Worm (Caenorhabditis elegans): ENCODE measurements around the gene T03F6.10.

- TF ChIP-seq ham-2 (GFP tag; optimal IDR thresholded peaks at IDR 0.05) (no peak), hlh-1 (tag; optimal IDR thresholded peaks at IDR 0.05) (no peak), nhr-12 (tag; optimal IDR thresholded peaks at IDR 0.05) (no peak), mep-1 (tag; optimal IDR thresholded peaks at IDR 0.05) (no peak), drap-1 (GFP tag; optimal IDR thresholded peaks at IDR 0.05) (no peak), unc-62 (GFP tag; optimal IDR thresholded peaks at IDR 0.05) (no peak), lsy-2 (tag; optimal IDR thresholded peaks at IDR 0.05) (no peak)
These were observed 3.5 kb upstream of the T03F6.10 start for ce11 chrIII:13381684-13382083.
